In the genomic region with DNA sequence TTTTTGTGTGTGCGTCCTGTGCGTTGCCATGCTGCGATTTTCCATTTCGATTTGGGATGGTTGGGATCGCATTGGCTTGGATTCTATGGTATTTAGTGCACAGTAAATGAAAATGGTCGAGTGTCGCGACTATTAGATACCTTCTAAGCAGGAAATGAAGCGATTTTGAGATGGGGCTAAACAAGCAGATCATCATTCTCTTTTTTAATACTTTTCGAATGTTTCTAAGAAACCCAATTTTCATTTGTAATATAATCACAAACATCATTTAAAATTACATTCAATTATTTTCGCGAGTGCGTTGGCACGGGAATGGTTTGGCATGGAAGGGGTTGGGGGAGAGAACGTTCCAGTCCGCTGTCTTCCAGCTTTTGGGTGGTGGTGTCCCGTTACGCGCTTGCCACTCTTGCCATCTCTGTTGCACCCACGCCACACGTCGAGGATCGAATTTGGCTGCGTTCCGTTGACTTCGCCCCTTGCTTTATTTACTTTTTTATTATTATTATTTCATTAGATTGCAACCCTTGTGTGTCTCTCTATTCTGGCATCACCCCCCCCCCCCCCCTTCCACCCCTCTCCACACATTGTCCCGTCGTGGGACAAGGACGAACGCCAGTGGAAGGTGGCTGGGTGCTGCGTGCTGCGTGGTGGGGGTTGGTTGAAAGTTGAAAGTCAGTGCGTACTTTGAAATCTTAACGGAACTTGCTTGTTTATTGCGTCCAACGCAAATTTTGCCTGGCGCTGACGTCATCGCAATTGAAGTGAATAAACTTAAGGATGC, we compare ENCODE assay signal across 2 fruit fly cellular contexts.
TF ChIP-seq lines count a peak whose summit lies in the region.

No protein-coding gene starts in this region.

- TF ChIP-seq CTCF in whole organism, embryonic (GFP tag; optimal IDR thresholded peaks at IDR 0.05; lab: Kevin White, UChicago) = no peak

TF ChIP-seq in whole organism, embryonic, 481 proteins besides CTCF, POLR2A, EP300 and RAD21 (continues in another document):
- TF ChIP-seq ems (GFP tag; optimal IDR thresholded peaks at IDR 0.05; lab: Kevin White, UChicago) = peak; percentile 33
- TF ChIP-seq ATbp (GFP tag; optimal IDR thresholded peaks at IDR 0.05; lab: Kevin White, UChicago) = peak; percentile 49
- TF ChIP-seq Oli (tag; optimal IDR thresholded peaks at IDR 0.05; lab: Kevin White, UChicago) = peak; percentile 56
- TF ChIP-seq Fer3 (tag; optimal IDR thresholded peaks at IDR 0.05; lab: Kevin White, UChicago) = no peak
- TF ChIP-seq CG12769 (tag; optimal IDR thresholded peaks at IDR 0.05; lab: Kevin White, UChicago) = peak; percentile 3
- peak; percentile 50; the same call in 1 of the 3 replicates for TF ChIP-seq ken (GFP tag; IDR thresholded peaks at IDR 0.05; lab: Robert Waterston, UW)
- TF ChIP-seq odd (GFP tag; optimal IDR thresholded peaks at IDR 0.05; lab: Kevin White, UChicago) = no peak
- no peak for TF ChIP-seq dati (GFP tag; IDR thresholded peaks at IDR 0.05; lab: Robert Waterston, UW)
- TF ChIP-seq NK7.1 (GFP tag; optimal IDR thresholded peaks at IDR 0.05; lab: Kevin White, UChicago) = no peak
- peak; percentile 69 for TF ChIP-seq gem (tag; optimal IDR thresholded peaks at IDR 0.05; lab: Kevin White, UChicago)
- TF ChIP-seq MBD-R2 (GFP tag; IDR thresholded peaks at IDR 0.05; lab: Robert Waterston, UW) = no peak
- no peak for TF ChIP-seq da (GFP tag; optimal IDR thresholded peaks at IDR 0.05; lab: Kevin White, UChicago)
- TF ChIP-seq CG43689 (GFP tag; IDR thresholded peaks at IDR 0.05; lab: Robert Waterston, UW) = no peak
- TF ChIP-seq CG18619 (GFP tag; optimal IDR thresholded peaks at IDR 0.05; lab: Kevin White, UChicago) = peak; percentile 39
- TF ChIP-seq CG12219 (GFP tag; optimal IDR thresholded peaks at IDR 0.05; lab: Kevin White, UChicago) = peak; percentile 40
- no peak for TF ChIP-seq Doc3 (GFP tag; IDR thresholded peaks at IDR 0.05; lab: Robert Waterston, UW; ENCODE audit: partially characterized antibody)
- peak; percentile 67 for TF ChIP-seq Xrp1 (GFP tag; IDR thresholded peaks at IDR 0.05; lab: Robert Waterston, UW)
- TF ChIP-seq CG13123 (GFP tag; optimal IDR thresholded peaks at IDR 0.05; lab: Kevin White, UChicago) = no peak
- TF ChIP-seq CG6654 (GFP tag; optimal IDR thresholded peaks at IDR 0.05; lab: Kevin White, UChicago) = no peak
- TF ChIP-seq CG8089 (GFP tag; optimal IDR thresholded peaks at IDR 0.05; lab: Kevin White, UChicago) = no peak
- TF ChIP-seq Gsc (GFP tag; IDR thresholded peaks at IDR 0.05; lab: Robert Waterston, UW) = no peak
- no peak for TF ChIP-seq Dp (GFP tag; optimal IDR thresholded peaks at IDR 0.05; lab: Kevin White, UChicago)
- TF ChIP-seq ind (GFP tag; optimal IDR thresholded peaks at IDR 0.05; lab: Kevin White, UChicago) = peak; percentile 21
- TF ChIP-seq CG15073 (GFP tag; optimal IDR thresholded peaks at IDR 0.05; lab: Kevin White, UChicago) = no peak
- no peak for TF ChIP-seq CG2116 (GFP tag; optimal IDR thresholded peaks at IDR 0.05; lab: Kevin White, UChicago)
- peak; percentile 36 for TF ChIP-seq CG14710 (tag; optimal IDR thresholded peaks at IDR 0.05; lab: Kevin White, UChicago)
- TF ChIP-seq CG17328 (GFP tag; IDR thresholded peaks at IDR 0.05; lab: Robert Waterston, UW) = peak; percentile 57; the same call in 1 of the 2 replicates
- TF ChIP-seq CG17568 (GFP tag; optimal IDR thresholded peaks at IDR 0.05; lab: Kevin White, UChicago) = no peak
- peak; percentile 30; the same call in 1 of the 2 replicates for TF ChIP-seq ara (GFP tag; IDR thresholded peaks at IDR 0.05; lab: Robert Waterston, UW)
- no peak for TF ChIP-seq pan (optimal IDR thresholded peaks at IDR 0.05; lab: Kevin White, UChicago)
- peak in 1 of 2 experiments; percentile 36 for TF ChIP-seq pan (GFP tag; optimal IDR thresholded peaks at IDR 0.05 in 1 of 2, IDR thresholded peaks at IDR 0.05 in 1 of 2)
- TF ChIP-seq CG2875 (GFP tag; optimal IDR thresholded peaks at IDR 0.05; lab: Kevin White, UChicago) = peak; percentile 28
- TF ChIP-seq CG2678 (tag; optimal IDR thresholded peaks at IDR 0.05; lab: Kevin White, UChicago) = peak; percentile 52
- no peak for TF ChIP-seq pum (GFP tag; optimal IDR thresholded peaks at IDR 0.05; lab: Kevin White, UChicago)
- peak; percentile 9 for TF ChIP-seq CG1602 (GFP tag; optimal IDR thresholded peaks at IDR 0.05; lab: Kevin White, UChicago)
- peak; percentile 23; the same call in 1 of the 2 replicates for TF ChIP-seq CG10366 (GFP tag; IDR thresholded peaks at IDR 0.05; lab: Robert Waterston, UW)
- peak in 1 of 2 experiments; percentile 20 for TF ChIP-seq Hr51 (GFP tag; optimal IDR thresholded peaks at IDR 0.05; lab: Kevin White, UChicago)
- no peak for TF ChIP-seq Bteb2 (GFP tag; optimal IDR thresholded peaks at IDR 0.05; lab: Kevin White, UChicago)
- no peak for TF ChIP-seq cato (GFP tag; optimal IDR thresholded peaks at IDR 0.05; lab: Kevin White, UChicago; ENCODE audit: borderline replicate concordance)
- TF ChIP-seq ewg (GFP tag; optimal IDR thresholded peaks at IDR 0.05; lab: Kevin White, UChicago) = peak; percentile 24

TF ChIP-seq in whole organism, wandering third instar larva, 38 proteins besides CTCF, POLR2A, EP300 and RAD21:
- TF ChIP-seq usp (GFP tag; optimal IDR thresholded peaks at IDR 0.05; lab: Kevin White, UChicago) = no peak
- TF ChIP-seq Dfd (GFP tag; optimal IDR thresholded peaks at IDR 0.05; lab: Kevin White, UChicago) = peak; percentile 40

Comparison
In these comparisons a context has a peak if more than half of its experiments do, and no peak if none do; other contexts are left out.
1. Of the 10 proteins assayed by ChIP-seq in both whole organism, embryonic and whole organism, wandering third instar larva: peak only in whole organism, embryonic: Abd-B; only in whole organism, wandering third instar larva: Dfd; in both: none; in neither: 6; mixed calls (peak in some experiments, not most) for 2.